Worm (Caenorhabditis elegans) whole organism, mixed stage, embryonic: ENCODE results near the gene Y53F4B.10.

ENCODE experiments used
- blmp-1 ChIP-seq: fragments of 150-350 bp; optimal IDR thresholded peaks from 2 replicates; lab custom pipeline; 2014; ENCODE audit warnings: missing biosample characterization, missing genetic modification characterization
- unc-39 ChIP-seq: fragments of 150-350 bp; optimal IDR thresholded peaks from 2 replicates; lab custom pipeline; 2014; ENCODE audit warnings: missing biosample characterization, missing genetic modification characterization
- zip-8 ChIP-seq: fragments of 150-350 bp; optimal IDR thresholded peaks from 2 replicates; lab custom pipeline; 2014; ENCODE audit warnings: missing biosample characterization, missing genetic modification characterization

- no peak for TF ChIP-seq zip-8 (tag; lab: Kevin White, UChicago)
- no peak for TF ChIP-seq unc-39 (tag; lab: Kevin White, UChicago)
- TF ChIP-seq blmp-1 (tag; lab: Kevin White, UChicago), result no peak
These were observed 11.1 kb upstream of the Y53F4B.10 start, which contains the start of gene Y53F4B.51 for ce11 chrII:15014380-15014779.
